Worm (Caenorhabditis elegans): ENCODE results near the gene F48E8.3.

DNA sequence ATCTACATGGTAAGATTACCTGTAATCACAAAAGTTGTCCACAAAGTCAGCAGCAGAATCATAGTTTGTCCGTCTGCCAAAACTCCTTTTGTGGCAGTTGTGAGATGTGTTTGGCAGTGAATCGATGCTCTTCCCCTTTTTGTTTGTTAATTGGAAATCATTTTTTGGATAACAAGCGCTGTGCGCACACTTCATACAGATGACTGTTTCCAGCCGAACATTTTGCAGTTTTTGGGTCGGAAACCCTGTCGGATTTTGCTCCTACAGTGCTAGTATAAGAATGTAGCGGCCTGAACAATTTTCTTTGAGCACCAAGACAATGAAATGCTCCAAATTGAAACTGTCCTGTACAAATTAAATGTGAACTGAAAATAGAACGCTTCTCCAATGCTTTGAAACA lies 47.5 kb downstream of the F48E8.3 start, which contains the start of gene D1044.7:
- TF ChIP-seq lin-39 (tag; optimal IDR thresholded peaks at IDR 0.05) (no peak), ama-1 (optimal IDR thresholded peaks at IDR 0.05) (no peak), ztf-4 (tag; optimal IDR thresholded peaks at IDR 0.05) (no peak), ztf-11 (tag; optimal IDR thresholded peaks at IDR 0.05) (no peak), egl-27 (tag; optimal IDR thresholded peaks at IDR 0.05) (no peak), nhr-76 (tag; optimal IDR thresholded peaks at IDR 0.05) (no peak), pqm-1 (tag; optimal IDR thresholded peaks at IDR 0.05) (no peak)
